Worm (Caenorhabditis elegans): Measurements from ENCODE around the gene ubc-24.

DNA sequence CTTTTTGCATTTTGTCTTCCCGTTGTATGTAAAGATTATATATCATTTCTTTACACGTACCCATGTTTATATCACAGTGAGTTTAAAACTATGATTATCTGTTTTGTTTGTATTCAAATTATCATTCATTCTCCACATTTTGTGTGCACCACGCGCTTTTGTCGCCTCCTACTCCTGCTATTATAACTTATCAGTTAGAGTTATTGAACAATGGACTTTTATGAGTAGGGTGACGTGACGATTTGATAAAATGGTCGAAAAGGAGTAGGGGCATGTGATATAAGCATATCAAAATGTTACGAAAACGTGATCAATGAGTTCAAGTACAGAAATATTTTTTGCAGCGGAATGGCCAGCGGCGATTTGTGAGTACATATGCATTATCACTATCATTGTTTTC is 22.5 kb upstream of the ubc-24 start:
- TF ChIP-seq ZK546.5 (tag; optimal IDR thresholded peaks at IDR 0.05) (no peak), mdl-1 (tag; optimal IDR thresholded peaks at IDR 0.05) (peak in 1 of 2 experiments; percentile 37), unc-62 (GFP tag; optimal IDR thresholded peaks at IDR 0.05) (no peak), zag-1 (tag; optimal IDR thresholded peaks at IDR 0.05) (no peak), nhr-23 (tag; optimal IDR thresholded peaks at IDR 0.05) (no peak), elt-1 (tag; optimal IDR thresholded peaks at IDR 0.05) (no peak), nhr-11 (tag; optimal IDR thresholded peaks at IDR 0.05) (no peak), crh-2 (tag; optimal IDR thresholded peaks at IDR 0.05) (peak; percentile 90), lin-13 (GFP tag; optimal IDR thresholded peaks at IDR 0.05) (no peak), R02D3.7 (tag; optimal IDR thresholded peaks at IDR 0.05) (no peak)

All from whole organism, L2 larva.